Fruit fly (Drosophila melanogaster) whole organism, wandering third instar larva: Measurements from ENCODE around the gene CG5646.

Experiments used
- Abd-B ChIP-seq: fragments of >200 bp; optimal IDR thresholded peaks from 2 replicates; lab custom pipeline; 2017; ENCODE audit warnings: missing biosample characterization, missing genetic modification characterization
- CG32264 ChIP-seq: fragments of 200-800 bp; sonication (Bioruptor generic); optimal IDR thresholded peaks from 2 replicates; lab custom pipeline; 2016; ENCODE audit warnings: missing biosample characterization, missing genetic modification characterization
- CG9705 ChIP-seq: fragments of 200-800 bp; sonication (Bioruptor generic); optimal IDR thresholded peaks from 2 replicates; lab custom pipeline; 2018; ENCODE audit warnings: missing biosample characterization, mild to moderate bottlenecking, missing genetic modification characterization
- Dfd ChIP-seq: fragments of >200 bp; optimal IDR thresholded peaks from 2 replicates; lab custom pipeline; 2017; ENCODE audit warnings: missing biosample characterization, missing genetic modification characterization
- Dif ChIP-seq: fragments of 200-275, 200-300 bp; sonication (Bioruptor generic); optimal IDR thresholded peaks from 2 replicates; lab custom pipeline; 2018; ENCODE audit warnings: missing biosample characterization, missing genetic modification characterization; ENCODE audit not compliant: partially characterized antibody
- GATAd ChIP-seq: sonication (Bioruptor generic); optimal IDR thresholded peaks from 2 replicates; lab custom pipeline; 2016; ENCODE audit warnings: missing biosample characterization, missing genetic modification characterization
- HLH106 ChIP-seq: fragments of 200-800 bp; optimal IDR thresholded peaks from 3 replicates; lab custom pipeline; 2019; ENCODE audit warnings: missing biosample characterization, mild to moderate bottlenecking, missing genetic modification characterization, moderate library complexity
- Hr78 ChIP-seq: fragments of >200 bp; optimal IDR thresholded peaks from 2 replicates; lab custom pipeline; 2017; ENCODE audit warnings: missing biosample characterization, missing genetic modification characterization
- Hr83 ChIP-seq: fragments of 200-300 bp; sonication (Bioruptor generic); optimal IDR thresholded peaks from 2 replicates; lab custom pipeline; 2016; ENCODE audit warnings: missing biosample characterization, mild to moderate bottlenecking, missing genetic modification characterization, moderate library complexity; ENCODE audit not compliant: poor library complexity, severe bottlenecking
- Mio ChIP-seq: sonication (Bioruptor generic); optimal IDR thresholded peaks from 2 replicates; lab custom pipeline; 2016; ENCODE audit warnings: missing biosample characterization, missing genetic modification characterization
- Myc ChIP-seq: fragments of >200 bp; optimal IDR thresholded peaks from 2 replicates; lab custom pipeline; 2017
- N ChIP-seq: fragments of >200 bp; optimal IDR thresholded peaks from 2 replicates; lab custom pipeline; 2018; ENCODE audit warnings: missing biosample characterization, missing external identifiers, missing genetic modification characterization
- OdsH ChIP-seq: fragments of 200-800 bp; sonication (Bioruptor generic); optimal IDR thresholded peaks from 2 replicates; lab custom pipeline; 2016; ENCODE audit warnings: missing biosample characterization, mild to moderate bottlenecking, missing genetic modification characterization
- Rel ChIP-seq, 2 experiments: fragments of 200-800 bp; sonication (Bioruptor generic) in 1 of 2; optimal IDR thresholded peaks; 2 replicates in 1 of 2; 3 replicates in 1 of 2; lab custom pipeline; 2016 to 2019; ENCODE audit warnings: mild to moderate bottlenecking in 2 of 2, missing biosample characterization in 2 of 2, missing genetic modification characterization in 2 of 2, moderate library complexity in 1 of 2
- Sp1 ChIP-seq: fragments of 200-800 bp; sonication (Bioruptor generic); optimal IDR thresholded peaks from 3 replicates; lab custom pipeline; 2019; ENCODE audit warnings: missing biosample characterization, mild to moderate bottlenecking, missing genetic modification characterization, moderate library complexity
- Vsx2 ChIP-seq: fragments of 200-300, 225-300 bp; sonication (Bioruptor generic); optimal IDR thresholded peaks from 2 replicates; lab custom pipeline; 2018; ENCODE audit warnings: missing biosample characterization, missing genetic modification characterization; ENCODE audit not compliant: partially characterized antibody
- br ChIP-seq: fragments of 200-800 bp; sonication (Bioruptor generic); optimal IDR thresholded peaks from 2 replicates; lab custom pipeline; 2016; ENCODE audit warnings: missing biosample characterization, missing genetic modification characterization
- brk ChIP-seq: fragments of 200-800 bp; sonication (Bioruptor generic); optimal IDR thresholded peaks from 2 replicates; lab custom pipeline; 2016; ENCODE audit warnings: missing biosample characterization, mild to moderate bottlenecking, missing genetic modification characterization
- dl ChIP-seq, 2 experiments: fragments of 175-275, 200-275 bp in 1 of 2; fragments of 200-275 bp in 1 of 2; sonication (Bioruptor generic); optimal IDR thresholded peaks; lab custom pipeline; 2018; ENCODE audit warnings: mild to moderate bottlenecking in 2 of 2, missing biosample characterization in 2 of 2, missing genetic modification characterization in 2 of 2, moderate library complexity in 2 of 2; ENCODE audit not compliant: partially characterized antibody in 2 of 2, insufficient read depth in 1 of 2
- dsf ChIP-seq: sonication (Bioruptor generic); optimal IDR thresholded peaks from 2 replicates; lab custom pipeline; 2016; ENCODE audit warnings: missing biosample characterization, missing genetic modification characterization, borderline replicate concordance
- ey ChIP-seq: fragments of 200-800 bp; sonication (Bioruptor generic); optimal IDR thresholded peaks from 2 replicates; lab custom pipeline; 2016; ENCODE audit warnings: missing biosample characterization, missing genetic modification characterization
- foxo ChIP-seq, 2 experiments: fragments of 200-800 bp; sonication (Bioruptor generic); optimal IDR thresholded peaks; 2 replicates in 1 of 2; 3 replicates in 1 of 2; lab custom pipeline; 2016 to 2017; ENCODE audit warnings: missing biosample characterization in 2 of 2, missing genetic modification characterization in 2 of 2
- fru ChIP-seq: fragments of 200-800 bp; sonication (Bioruptor generic); optimal IDR thresholded peaks from 3 replicates; lab custom pipeline; 2016; ENCODE audit warnings: missing biosample characterization, mild to moderate bottlenecking, missing genetic modification characterization
- jim ChIP-seq: fragments of 175-275, 200-325 bp; sonication (Bioruptor generic); optimal IDR thresholded peaks from 2 replicates; lab custom pipeline; 2016; ENCODE audit warnings: missing biosample characterization, mild to moderate bottlenecking, missing genetic modification characterization
- lola ChIP-seq: fragments of >200 bp; optimal IDR thresholded peaks from 2 replicates; lab custom pipeline; 2017; ENCODE audit warnings: missing biosample characterization, missing genetic modification characterization
- psq ChIP-seq: fragments of 200-800 bp; sonication (Bioruptor generic); optimal IDR thresholded peaks from 3 replicates; lab custom pipeline; 2017; ENCODE audit warnings: missing biosample characterization, mild to moderate bottlenecking, missing genetic modification characterization, moderate library complexity
- rgr ChIP-seq: fragments of 200-800 bp; sonication (Bioruptor generic); optimal IDR thresholded peaks from 3 replicates; lab custom pipeline; 2016; ENCODE audit warnings: missing biosample characterization, mild to moderate bottlenecking, missing genetic modification characterization
- sage ChIP-seq: fragments of 200-800 bp; sonication (Bioruptor generic); optimal IDR thresholded peaks from 2 replicates; lab custom pipeline; 2016; ENCODE audit warnings: missing biosample characterization, mild to moderate bottlenecking, missing genetic modification characterization
- sv ChIP-seq: fragments of 200-800 bp; sonication (Bioruptor generic); optimal IDR thresholded peaks from 3 replicates; lab custom pipeline; 2016; ENCODE audit warnings: missing biosample characterization, missing genetic modification characterization
- tai ChIP-seq: sonication (Bioruptor generic); optimal IDR thresholded peaks from 2 replicates; lab custom pipeline; 2016; ENCODE audit warnings: missing biosample characterization, missing genetic modification characterization
- woc ChIP-seq: sonication (Bioruptor generic); optimal IDR thresholded peaks from 2 replicates; lab custom pipeline; 2016; ENCODE audit warnings: missing biosample characterization, mild to moderate bottlenecking, missing genetic modification characterization

The CG5646 gene

dm6 chr3R:27581263-27581868, 20.2 kb upstream of the CG5646 start (continued):
- no peak for TF ChIP-seq dl (GFP tag; optimal IDR thresholded peaks at IDR 0.05; lab: Kevin White, UChicago; ENCODE audit: insufficient read depth in 1 of 2, partially characterized antibody in 2 of 2)
- TF ChIP-seq, all 38 proteins: peak for 19

dm6 chr3R:27580274-27581011, 19.3 kb upstream of the CG5646 start:
- TF ChIP-seq CG32264 (GFP tag; lab: Kevin White, UChicago), result no peak
- peak; percentile 72 for TF ChIP-seq psq (GFP tag; lab: Kevin White, UChicago)
- TF ChIP-seq brk (GFP tag; lab: Kevin White, UChicago), result peak; percentile 20
- no peak for TF ChIP-seq Rel (GFP tag; optimal IDR thresholded peaks at IDR 0.05; lab: Kevin White, UChicago)
- TF ChIP-seq Rel (tag; optimal IDR thresholded peaks at IDR 0.05; lab: Kevin White, UChicago), result peak; percentile 14
- no peak for TF ChIP-seq dsf (GFP tag; lab: Kevin White, UChicago)
- peak; percentile 54 for TF ChIP-seq Dif (GFP tag; lab: Kevin White, UChicago)
- no peak for TF ChIP-seq fru (GFP tag; lab: Kevin White, UChicago)
- peak; percentile 40 for TF ChIP-seq Hr83 (GFP tag; lab: Kevin White, UChicago)

dm6 chr3R:27579422-27579821, 18.3 kb upstream of the CG5646 start:
- TF ChIP-seq Sp1 (no peak), Hr78 (GFP tag; lab: Kevin White, UChicago) (no peak), OdsH (no peak), ey (GFP tag; lab: Kevin White, UChicago) (no peak), HLH106 (tag; lab: Kevin White, UChicago) (no peak), tai (GFP tag; lab: Kevin White, UChicago) (no peak), brk (GFP tag; lab: Kevin White, UChicago) (no peak), CG9705 (GFP tag; lab: Kevin White, UChicago) (no peak), sage (GFP tag; lab: Kevin White, UChicago) (no peak), GATAd (GFP tag; lab: Kevin White, UChicago) (no peak), psq (GFP tag; lab: Kevin White, UChicago) (no peak), lola (GFP tag; lab: Kevin White, UChicago) (no peak), fru (GFP tag; lab: Kevin White, UChicago) (no peak), br (GFP tag; lab: Kevin White, UChicago) (no peak), dl (GFP tag; optimal IDR thresholded peaks at IDR 0.05; lab: Kevin White, UChicago; ENCODE audit: insufficient read depth in 1 of 2, partially characterized antibody in 2 of 2) (no peak), N (no peak), woc (no peak), rgr (no peak), Myc (lab: Kevin White, UChicago) (no peak), Mio (no peak)

dm6 chr3R:27570692-27571091, 9.6 kb upstream of the CG5646 start:
- TF ChIP-seq Dfd (no peak), Abd-B (GFP tag; lab: Kevin White, UChicago) (no peak), Dif (GFP tag; lab: Kevin White, UChicago) (no peak), Vsx2 (GFP tag; lab: Kevin White, UChicago) (no peak), Hr83 (GFP tag; lab: Kevin White, UChicago) (no peak), CG32264 (GFP tag; lab: Kevin White, UChicago) (no peak), jim (no peak), ey (GFP tag; lab: Kevin White, UChicago) (no peak), psq (GFP tag; lab: Kevin White, UChicago) (no peak), sv (GFP tag; lab: Kevin White, UChicago) (no peak), foxo (GFP tag; optimal IDR thresholded peaks at IDR 0.05; lab: Kevin White, UChicago) (no peak)
